Worm (Caenorhabditis elegans): ENCODE results near the gene nsy-1.

DNA sequence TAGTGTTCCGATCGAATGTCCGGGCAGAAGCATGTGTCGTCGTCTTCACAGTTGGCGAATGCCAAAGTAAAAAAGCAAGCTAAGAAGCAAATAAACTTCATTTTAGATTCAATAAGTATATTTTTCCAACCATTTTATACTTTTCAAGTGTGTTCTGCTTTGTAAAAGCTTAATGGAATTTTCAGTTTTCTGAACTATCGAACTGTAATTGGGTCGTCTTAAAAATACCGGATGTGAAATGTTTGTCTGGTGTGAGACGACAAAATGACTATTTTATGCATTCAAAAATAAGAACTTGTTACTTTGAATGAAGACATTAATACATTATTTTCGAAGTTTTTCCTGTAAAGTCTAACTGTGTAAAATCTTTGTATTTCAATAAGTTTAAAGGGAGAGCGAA is 23.9 kb upstream of the nsy-1 start, which contains the start of gene F59A6.11:
- TF ChIP-seq sptf-1 (tag; optimal IDR thresholded peaks at IDR 0.05) (no peak), pqm-1 (tag; optimal IDR thresholded peaks at IDR 0.05) (no peak), lsy-2 (tag; optimal IDR thresholded peaks at IDR 0.05) (no peak), grh-1 (GFP tag; IDR thresholded peaks at IDR 0.05) (no peak), unc-62 (GFP tag; optimal IDR thresholded peaks at IDR 0.05) (no peak), nhr-28 (tag; optimal IDR thresholded peaks at IDR 0.05) (no peak), xbp-1 (tag; optimal IDR thresholded peaks at IDR 0.05) (no peak), ceh-82 (tag; optimal IDR thresholded peaks at IDR 0.05) (no peak), aha-1 (tag; optimal IDR thresholded peaks at IDR 0.05) (no peak)
